Fruit fly (Drosophila melanogaster) ovary, adult (tissue): ENCODE measurements around the gene CG18598.

ENCODE experiments used
- CG17801 ChIP-seq: fragments of 200-800 bp; optimal IDR thresholded peaks from 2 replicates; lab custom pipeline; 2019; ENCODE audit warnings: missing biosample characterization, mild to moderate bottlenecking, missing genetic modification characterization, moderate library complexity; ENCODE audit not compliant: partially characterized antibody

The CG18598 gene

DNA sequence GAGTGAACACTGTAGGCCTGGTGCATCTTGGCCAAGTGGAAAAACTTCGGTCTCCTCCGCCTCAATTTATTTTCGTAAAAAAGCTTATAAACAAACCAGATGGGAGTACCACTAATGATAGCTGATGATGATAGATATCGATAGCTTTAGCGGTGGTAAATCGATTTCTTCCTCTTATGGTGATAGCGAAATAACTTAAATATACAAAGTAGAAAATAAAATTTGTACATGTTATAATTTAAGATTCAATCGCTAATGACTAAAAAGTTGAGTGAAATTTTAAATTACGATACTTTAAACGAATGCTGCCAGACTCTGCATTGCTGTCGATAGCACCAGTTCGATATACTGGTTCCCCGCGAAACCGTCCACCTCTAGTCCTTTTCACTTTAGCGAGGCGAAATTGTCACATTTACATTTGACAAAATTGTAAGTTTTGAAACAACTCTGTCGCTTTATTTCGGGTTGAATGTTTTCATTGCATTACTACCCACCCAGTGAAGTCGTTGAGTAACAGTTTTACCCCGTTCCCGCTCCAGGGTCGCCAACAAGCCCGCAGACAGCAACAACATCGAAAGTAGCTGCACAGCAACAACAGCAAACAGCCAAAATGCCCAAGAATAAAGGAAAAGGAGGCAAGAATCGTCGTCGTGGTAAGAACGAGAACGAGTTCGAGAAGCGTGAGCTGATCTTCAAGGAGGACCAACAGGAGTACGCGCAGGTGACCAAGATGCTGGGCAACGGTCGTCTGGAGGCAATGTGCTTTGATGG, 23.6 kb downstream of the CG18598 start, which contains the start of the genes Vps39 and eIF1A:
TSS of gene Vps39 (minus strand) at position 119 of the 771 bp plus-strand sequence.
TSS of gene eIF1A (plus strand) at position 338 of the 771 bp plus-strand sequence.
- peak; percentile 40 for TF ChIP-seq CG17801

DNA sequence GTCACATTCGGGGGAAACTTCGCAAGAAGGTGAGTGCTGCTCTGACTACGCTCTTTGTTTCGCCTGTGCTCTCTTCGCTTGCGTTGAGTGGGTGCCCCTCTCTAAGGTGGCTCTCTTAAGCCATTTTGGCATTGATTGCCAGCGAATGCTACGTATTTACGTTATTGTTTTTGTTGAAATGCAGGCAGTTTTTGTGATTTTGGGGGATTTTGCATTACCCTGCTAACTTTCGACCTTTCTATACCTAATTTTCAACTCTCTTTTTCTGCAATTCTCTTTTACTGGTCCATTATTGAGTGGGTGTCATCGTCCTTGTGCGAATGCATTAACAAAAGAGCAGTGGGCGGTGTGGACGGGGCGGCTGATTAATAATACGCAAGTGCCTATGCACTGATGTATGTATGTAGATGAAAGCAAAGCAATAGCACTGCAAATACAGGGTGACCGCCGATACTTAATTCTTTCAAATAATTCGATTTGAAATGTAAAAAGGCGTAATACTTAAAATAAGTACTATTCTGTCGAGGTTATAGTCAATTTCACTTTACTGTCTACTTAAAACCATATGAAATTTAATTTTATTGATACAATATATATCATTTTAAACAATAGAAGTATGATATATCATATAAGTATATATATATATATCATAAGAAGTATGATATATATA, 24.3 kb downstream of the CG18598 start:
- no peak for TF ChIP-seq CG17801

DNA sequence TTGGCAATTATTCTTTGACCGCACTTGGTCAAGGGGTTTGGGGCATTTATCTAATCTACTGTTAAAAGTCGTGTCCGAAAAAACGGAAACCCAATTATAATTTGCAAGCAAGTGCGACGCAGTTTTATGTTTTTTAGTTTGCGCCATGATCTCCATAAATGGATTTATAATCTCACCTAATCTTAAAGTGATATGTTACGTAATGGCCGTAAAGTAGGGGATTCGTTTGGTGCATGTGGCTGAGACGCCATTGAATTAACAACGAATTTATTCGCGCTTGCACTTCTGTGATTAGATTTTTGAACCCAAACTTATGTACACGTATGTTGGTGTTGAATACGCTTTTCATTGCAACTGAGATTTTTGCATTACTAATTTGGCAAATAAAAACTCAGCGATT, 25.8 kb downstream of the CG18598 start:
- TF ChIP-seq CG17801: no peak

DNA sequence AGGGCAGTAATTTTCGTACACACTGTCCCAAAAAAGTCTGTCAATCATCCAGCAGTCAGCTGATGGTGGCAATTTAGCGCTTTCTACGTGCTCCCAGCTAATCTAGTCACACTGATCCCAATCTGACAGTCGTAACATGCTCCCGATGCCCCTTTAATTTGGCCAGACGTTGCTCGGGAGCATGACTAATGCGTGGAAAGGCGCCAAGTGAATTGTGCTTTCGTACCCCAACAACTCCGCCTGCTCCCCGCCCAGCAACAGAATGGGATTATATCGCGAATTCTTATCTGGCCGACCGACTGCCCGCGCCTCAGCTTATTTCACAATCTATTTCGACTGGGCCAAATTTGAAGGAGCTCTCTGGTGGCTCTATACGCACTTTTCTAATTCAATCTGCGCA, 26.5 kb downstream of the CG18598 start:
- no peak for TF ChIP-seq CG17801

DNA sequence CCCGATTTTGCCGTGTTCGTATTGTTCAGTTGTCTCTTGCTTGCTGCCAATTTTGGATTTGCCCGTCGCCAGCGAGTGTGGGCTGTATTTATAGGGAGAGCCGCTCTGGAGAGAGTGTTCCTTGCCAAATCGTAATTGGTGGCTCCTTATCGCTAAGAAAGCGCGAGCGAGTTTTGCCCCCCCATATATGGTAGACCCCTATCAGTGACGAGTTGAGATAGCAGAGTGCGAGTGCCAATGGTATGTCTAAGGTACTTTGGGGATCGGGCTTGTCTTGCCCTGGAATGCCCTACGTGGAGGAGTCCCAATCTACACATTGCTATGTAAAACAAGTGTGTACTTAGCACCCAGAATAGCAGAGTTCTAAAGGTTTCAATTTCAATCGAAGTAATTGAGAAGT, 28.6 kb downstream of the CG18598 start, which contains the start of gene CG7142:
TSS of gene CG7142 (minus strand) at position 29 of the 400 bp plus-strand sequence.
- TF ChIP-seq CG17801: no peak

DNA sequence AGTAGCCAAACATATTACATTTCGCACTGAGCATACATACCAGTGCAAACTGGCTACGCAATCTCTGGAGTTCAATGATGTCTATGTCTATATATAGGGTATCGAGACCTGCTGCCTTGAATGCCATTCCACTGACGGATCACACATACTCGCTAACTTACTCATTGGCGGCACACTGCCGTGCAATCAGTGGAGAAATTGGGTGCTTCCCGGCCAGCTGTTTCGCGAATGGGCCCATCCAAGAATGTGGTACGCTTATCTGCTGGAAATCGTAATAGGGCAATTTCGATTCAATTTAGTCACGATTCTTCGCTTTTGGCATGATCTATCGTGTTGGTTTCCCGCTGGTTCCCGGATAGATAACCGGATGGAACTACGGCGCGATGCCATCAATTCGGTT, 29.2 kb downstream of the CG18598 start:
- no peak for TF ChIP-seq CG17801

DNA sequence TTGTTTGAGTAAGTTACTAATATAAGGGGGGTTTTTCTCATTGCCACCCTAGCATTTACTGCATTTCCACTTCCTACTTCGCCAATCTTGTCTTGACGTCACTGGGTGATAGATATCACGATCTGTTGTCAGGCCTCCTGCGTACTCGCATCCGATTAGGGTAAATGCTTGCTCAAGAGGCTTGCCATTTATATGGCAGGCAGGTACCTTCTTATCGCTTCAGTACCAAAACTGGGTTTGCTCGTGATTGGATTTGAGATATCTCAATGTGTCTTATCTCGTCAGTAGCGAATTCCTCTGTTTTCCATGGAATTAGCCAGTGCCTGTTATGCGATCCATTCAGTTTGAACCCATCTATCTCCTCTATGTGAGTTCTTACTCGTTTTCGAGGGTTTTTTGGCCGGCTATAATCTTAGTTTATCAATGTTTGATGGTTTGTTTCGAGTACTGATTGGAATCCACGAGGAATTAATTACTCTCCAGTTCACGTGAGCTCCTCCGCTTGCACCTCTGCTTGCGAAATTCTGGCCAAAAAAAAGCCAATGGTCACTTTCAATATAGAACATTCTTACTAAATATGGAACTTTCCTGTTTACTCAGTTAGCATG, 30.1 kb downstream of the CG18598 start:
- TF ChIP-seq CG17801: no peak

DNA sequence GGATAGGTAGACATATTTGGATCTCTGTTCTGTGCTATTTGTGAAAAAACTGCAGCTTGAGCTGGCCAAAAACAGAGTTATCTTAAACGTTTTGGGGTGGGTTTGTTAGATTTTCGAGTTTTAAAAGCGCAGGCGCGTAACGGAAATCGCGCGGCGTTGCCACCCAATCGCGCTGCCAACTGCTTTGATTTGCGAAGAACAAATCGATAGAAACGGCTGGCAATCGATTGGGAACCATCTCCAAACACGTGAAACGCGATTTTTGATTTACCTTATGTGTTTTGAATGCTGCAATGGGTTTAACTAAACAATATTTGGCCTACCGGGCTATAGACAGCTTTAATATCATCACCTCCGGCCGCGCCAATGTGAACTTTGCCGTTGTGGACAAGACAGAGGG, 32.5 kb downstream of the CG18598 start, which contains the start of the genes CG14312 and CG8064:
TSS of gene CG14312 (minus strand) at position 88 of the 400 bp plus-strand sequence.
TSS of gene CG8064 (plus strand) at position 220 of the 400 bp plus-strand sequence.
- no peak for TF ChIP-seq CG17801

DNA sequence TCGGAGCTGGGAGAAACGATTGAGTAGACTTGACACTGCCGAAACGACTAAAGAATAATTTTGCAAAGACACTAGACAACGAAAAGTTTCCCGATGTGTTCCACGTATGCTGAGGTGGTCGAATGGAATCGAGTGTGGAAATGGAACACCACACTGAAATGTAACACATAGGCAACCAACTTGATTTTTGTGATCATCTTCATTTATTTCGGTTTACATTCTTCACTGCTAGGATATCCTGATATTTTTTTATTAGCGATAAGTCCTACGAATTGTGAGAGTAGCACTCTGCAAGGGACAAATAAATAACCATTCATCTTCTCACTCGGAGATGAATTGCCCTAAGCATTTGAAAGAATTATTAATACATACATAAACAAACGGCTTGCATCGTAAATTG, 37.8 kb downstream of the CG18598 start, which contains the start of gene CG7131:
TSS of gene CG7131 (minus strand) at position 101 of the 400 bp plus-strand sequence.
- TF ChIP-seq CG17801: no peak

DNA sequence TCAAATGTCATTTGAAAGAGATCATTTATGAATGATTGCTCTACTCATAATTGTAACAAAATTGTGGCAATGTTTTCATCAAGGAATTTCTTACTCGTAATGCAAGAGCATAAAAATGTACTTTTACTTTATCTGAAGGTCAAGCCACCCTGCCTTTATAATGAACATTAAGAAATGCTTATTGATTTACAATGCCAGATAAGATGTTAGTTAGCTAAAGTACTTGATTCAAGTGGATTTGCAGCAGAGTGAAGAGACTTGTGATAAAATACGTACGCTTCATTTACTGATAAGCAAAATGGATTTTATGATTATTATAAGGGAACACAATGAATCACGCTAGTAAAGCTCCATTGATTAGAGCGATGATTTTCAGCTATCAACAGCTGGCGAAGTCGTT, 40.9 kb downstream of the CG18598 start:
- no peak for TF ChIP-seq CG17801

DNA sequence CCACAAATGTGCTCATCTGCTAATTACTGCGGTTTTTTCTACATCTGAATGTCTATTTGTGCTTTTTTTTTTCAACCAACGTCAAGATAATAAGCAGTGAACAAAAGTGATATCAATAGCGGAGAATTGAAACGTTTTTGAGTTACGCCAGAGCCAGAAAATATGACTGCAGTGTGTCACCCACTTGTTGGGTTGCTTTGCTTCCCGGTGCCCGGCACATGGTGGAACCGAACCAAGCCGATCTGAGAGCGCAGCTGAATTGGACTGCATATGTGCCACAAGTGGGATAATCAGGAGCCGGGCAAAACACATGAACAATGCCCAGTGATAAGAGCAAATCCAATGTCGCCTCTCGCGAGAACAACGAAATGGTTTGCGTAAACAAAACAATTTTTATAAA, 41.5 kb downstream of the CG18598 start:
- no peak for TF ChIP-seq CG17801

DNA sequence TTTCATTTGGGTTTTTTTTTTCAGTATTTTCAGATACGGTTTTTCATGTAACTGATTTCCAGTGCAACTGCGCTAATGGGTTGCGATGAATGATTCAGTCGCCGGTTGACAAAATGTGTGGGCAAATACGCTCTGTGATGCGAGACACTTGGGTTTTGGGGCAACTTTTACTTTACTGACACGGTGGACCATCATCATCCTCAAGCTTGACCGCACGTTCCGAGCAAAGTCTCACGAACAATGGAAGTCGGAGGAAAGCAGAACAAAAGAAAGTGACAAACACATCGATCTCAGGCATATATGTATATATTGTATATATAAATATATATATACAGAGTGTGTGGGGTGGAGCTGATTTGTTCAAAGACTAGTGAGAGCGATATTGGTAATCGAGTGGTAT, 43.6 kb downstream of the CG18598 start:
- no peak for TF ChIP-seq CG17801

DNA sequence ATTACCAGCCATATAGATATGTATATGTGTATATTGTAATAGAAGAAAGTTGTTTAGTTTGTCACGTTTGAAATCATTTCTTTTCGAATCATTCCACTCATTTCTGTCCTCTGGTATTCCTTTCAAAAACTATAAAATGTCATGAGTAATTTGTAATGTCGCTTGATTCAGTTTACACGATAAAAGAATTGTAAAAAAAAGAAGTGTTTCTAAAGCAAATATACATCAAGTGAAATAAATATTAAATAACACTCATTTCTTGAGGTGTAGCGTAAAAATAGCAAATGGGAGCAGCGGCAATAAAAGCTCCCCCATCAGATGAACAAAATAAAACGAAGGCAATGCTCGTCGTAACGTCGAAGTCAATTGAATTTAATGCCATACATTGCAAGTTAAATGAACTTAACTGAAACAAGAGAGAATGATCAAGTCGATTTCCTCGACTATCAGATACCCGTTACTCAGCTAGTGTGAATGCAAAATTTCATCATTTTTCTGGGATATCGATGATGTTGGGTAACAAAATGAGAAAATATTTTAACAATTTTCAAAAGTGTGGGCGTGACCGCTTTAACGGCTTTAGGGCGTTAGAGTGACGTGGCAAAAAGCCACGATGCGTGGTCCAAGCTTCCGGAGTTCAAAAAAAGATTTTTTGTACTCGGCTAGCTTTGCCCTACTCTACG, 44.5 kb downstream of the CG18598 start:
- no peak for TF ChIP-seq CG17801

DNA sequence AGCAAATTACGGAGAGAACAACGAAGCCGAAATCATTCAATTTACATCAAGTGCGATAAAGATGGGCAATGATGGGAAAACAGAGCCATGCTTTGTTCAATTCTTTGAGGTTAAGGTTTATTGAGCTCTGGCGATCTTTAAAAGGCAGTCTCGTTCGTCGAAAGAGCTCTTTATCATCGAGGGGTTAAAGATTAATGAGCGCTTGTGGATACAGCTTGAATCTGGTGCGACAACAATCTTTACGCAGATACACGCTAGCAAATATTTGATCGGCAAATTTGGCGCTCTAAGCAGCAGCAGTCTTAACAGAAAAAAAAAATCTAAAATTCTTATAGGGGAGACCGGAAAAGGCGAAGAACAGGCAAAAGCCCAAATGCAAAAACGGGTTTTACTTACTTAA, 45.2 kb downstream of the CG18598 start:
- no peak for TF ChIP-seq CG17801

DNA sequence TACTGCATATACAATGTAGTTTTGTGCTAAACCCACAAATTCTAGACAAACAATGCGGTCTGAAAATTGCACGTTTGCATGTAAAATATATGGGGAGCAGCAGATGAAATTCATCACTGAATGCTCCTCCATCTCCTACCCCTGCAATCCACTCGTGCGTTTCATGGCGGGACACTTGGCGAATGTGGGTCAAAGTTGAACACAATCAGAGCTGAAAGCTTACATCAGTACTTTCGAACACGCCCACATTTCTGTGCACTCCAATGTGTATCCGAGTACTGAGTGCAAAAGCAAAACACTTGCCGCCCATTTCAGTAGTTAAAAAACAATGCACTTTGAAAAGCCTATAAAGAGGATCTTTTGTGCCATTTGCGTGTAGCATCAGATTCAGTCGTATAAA, 45.8 kb downstream of the CG18598 start:
- TF ChIP-seq CG17801: no peak

DNA sequence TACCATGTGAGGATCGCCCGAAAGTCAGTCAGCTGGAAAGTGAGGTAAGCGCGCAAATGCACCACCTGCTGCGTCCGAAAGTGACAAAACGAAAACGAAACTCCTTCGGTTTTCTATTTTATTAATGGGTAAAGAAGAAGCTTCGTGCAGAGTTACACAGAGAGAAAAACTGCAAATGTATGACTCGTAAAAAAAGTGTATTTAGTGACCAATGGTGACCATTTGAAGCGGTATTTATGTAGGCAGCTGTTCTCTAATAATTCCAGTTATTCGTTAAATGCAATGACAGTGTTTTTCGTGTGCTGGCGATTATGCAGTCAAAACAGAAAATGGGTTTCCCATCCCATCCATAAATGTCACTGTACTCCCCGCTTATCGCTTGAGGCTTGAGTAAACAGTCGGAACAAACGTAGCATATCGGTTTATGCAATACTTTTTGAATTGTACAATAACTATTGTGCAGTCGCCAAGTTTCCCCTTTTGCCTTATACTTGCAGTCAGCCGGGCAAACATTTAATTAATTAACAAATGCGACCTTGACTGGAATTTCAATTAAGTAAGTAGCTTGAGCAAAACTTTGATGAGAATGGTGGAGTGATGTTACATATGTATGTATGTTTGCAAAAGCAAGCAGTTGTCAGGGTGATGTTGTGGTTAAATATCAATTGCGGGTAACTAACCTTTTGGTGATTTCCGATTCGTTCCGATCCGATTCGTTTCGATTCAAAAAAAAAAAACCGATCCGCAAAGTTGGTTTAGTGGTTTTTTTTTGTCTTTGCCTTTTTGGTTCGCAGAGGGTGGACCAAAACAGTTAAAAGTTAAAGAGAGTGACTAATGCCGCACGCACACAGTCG, 46.8 kb downstream of the CG18598 start:
- TF ChIP-seq CG17801: no peak
